Worm (Caenorhabditis elegans): ENCODE results near the gene dlg-1.

DNA sequence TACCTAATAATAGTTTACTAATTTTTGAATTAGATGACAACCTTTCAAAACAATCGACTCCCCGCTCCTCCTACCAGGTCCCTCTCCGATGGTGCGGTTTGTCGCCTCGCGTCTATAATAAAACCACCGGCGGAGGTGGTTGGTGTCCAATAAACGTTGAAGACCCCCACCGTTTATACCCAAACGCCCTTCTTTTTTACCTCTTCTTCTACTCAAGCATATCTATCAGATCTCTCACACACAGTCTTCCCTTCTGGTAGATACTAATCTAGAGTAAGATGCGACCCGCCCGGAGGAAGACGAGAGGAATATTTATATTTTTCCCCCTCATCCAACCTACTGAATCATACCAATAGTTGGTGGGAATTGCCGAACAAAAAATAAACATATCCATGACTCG, 625 bp upstream of the dlg-1 start:
- TF ChIP-seq B0035.1 (tag; optimal IDR thresholded peaks at IDR 0.05): no peak
- TF ChIP-seq ets-4 (GFP tag; optimal IDR thresholded peaks at IDR 0.05): no peak
- TF ChIP-seq lag-1 (GFP tag; IDR thresholded peaks at IDR 0.05): no peak
- TF ChIP-seq Y56A3A.18 (GFP tag; IDR thresholded peaks at IDR 0.05): no peak
- no peak for TF ChIP-seq xnd-1 (tag; optimal IDR thresholded peaks at IDR 0.05)
- TF ChIP-seq unc-130 (GFP tag; optimal IDR thresholded peaks at IDR 0.05): no peak
- no peak for TF ChIP-seq zim-3 (tag; optimal IDR thresholded peaks at IDR 0.05)
- no peak for TF ChIP-seq ceh-100 (GFP tag; IDR thresholded peaks at IDR 0.05)
- TF ChIP-seq F39B2.1 (GFP tag; IDR thresholded peaks at IDR 0.05): no peak
- no peak for TF ChIP-seq tlf-1 (GFP tag; optimal IDR thresholded peaks at IDR 0.05)
- no peak for TF ChIP-seq dpff-1 (tag; optimal IDR thresholded peaks at IDR 0.05)
- TF ChIP-seq nhr-27 (tag; optimal IDR thresholded peaks at IDR 0.05): no peak
- TF ChIP-seq F57C9.4 (tag; optimal IDR thresholded peaks at IDR 0.05): no peak
- TF ChIP-seq F33H1.4 (GFP tag; IDR thresholded peaks at IDR 0.05): no peak

All from whole organism, young adult.